Worm (Caenorhabditis elegans): ENCODE results near the gene C49F5.6.
A peak's percentile ranks its signal among the peaks of the same experiment; 100 is the strongest.

Gene C49F5.6

DNA sequence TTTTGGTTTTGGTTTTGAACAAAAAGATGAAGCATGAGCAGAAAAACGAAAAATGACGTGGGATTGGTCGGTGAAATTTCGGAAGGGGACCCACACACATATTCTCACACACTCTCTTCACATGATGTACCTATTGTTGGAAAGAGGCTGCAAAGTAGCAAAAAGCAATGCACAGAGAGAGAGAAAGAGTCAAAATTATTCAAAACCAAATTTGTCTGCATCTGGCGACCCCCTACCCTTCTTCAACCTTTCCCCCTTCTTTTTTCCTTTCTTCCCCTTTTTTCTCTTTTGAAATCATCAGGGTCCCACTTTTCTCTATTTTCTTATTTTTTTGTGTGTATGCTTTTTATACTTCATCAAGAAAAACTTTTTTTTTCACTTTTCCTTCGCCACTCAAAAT, 33.3 kb downstream of the C49F5.6 start:
- TF ChIP-seq unc-55 (GFP tag; optimal IDR thresholded peaks at IDR 0.05) (peak; percentile 20), nhr-6 (tag; optimal IDR thresholded peaks at IDR 0.05) (no peak), nhr-77 (tag; optimal IDR thresholded peaks at IDR 0.05) (no peak), lin-13 (GFP tag; optimal IDR thresholded peaks at IDR 0.05) (no peak), mbf-1 (tag; optimal IDR thresholded peaks at IDR 0.05) (no peak), nhr-21 (tag; optimal IDR thresholded peaks at IDR 0.05) (no peak)

DNA sequence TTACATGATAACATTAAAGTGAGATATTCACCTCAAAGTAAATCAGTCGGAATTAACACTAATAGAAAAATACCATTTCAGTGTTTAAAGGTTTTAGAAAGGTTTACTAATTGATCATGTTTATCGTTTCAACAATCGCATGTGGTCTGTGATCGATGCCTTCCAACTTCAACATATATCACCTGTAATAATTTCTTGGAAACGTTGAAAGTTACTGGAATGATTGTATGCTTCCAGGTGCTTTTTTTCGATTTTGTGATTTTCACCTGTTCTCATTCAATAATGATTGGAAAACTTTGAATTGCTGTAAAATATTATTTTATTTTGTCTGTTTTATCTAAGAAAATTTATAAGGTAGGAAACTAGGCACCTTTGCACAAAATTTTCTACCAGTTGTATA, 34.4 kb downstream of the C49F5.6 start:
- no peak for TF ChIP-seq lsy-2 (tag; optimal IDR thresholded peaks at IDR 0.05)
- TF ChIP-seq ztf-11 (tag; optimal IDR thresholded peaks at IDR 0.05) = no peak
- TF ChIP-seq ztf-1 (GFP tag; conservative IDR thresholded peaks at IDR 0.05) = no peak
- TF ChIP-seq peb-1 (tag; optimal IDR thresholded peaks at IDR 0.05) = no peak
- TF ChIP-seq F13H6.1 (tag; optimal IDR thresholded peaks at IDR 0.05) = no peak
- no peak for TF ChIP-seq gmeb-1 (tag; optimal IDR thresholded peaks at IDR 0.05)
- TF ChIP-seq lin-11 (tag; optimal IDR thresholded peaks at IDR 0.05) = no peak
- TF ChIP-seq aly-2 (tag; optimal IDR thresholded peaks at IDR 0.05) = no peak
- no peak for TF ChIP-seq lin-39 (tag; optimal IDR thresholded peaks at IDR 0.05)
- TF ChIP-seq nhr-12 (tag; optimal IDR thresholded peaks at IDR 0.05) = no peak
- TF ChIP-seq sma-9 (GFP tag; optimal IDR thresholded peaks at IDR 0.05) = no peak
- TF ChIP-seq sma-9 (tag; optimal IDR thresholded peaks at IDR 0.05) = no peak
- no peak for TF ChIP-seq fos-1 (tag; optimal IDR thresholded peaks at IDR 0.05)
- no peak for TF ChIP-seq blmp-1 (tag; optimal IDR thresholded peaks at IDR 0.05; ENCODE audit: insufficient read depth)
- no peak for TF ChIP-seq elt-1 (tag; optimal IDR thresholded peaks at IDR 0.05)
- TF ChIP-seq lin-13 (GFP tag; optimal IDR thresholded peaks at IDR 0.05) = no peak
- no peak for TF ChIP-seq ZK546.5 (tag; optimal IDR thresholded peaks at IDR 0.05)

DNA sequence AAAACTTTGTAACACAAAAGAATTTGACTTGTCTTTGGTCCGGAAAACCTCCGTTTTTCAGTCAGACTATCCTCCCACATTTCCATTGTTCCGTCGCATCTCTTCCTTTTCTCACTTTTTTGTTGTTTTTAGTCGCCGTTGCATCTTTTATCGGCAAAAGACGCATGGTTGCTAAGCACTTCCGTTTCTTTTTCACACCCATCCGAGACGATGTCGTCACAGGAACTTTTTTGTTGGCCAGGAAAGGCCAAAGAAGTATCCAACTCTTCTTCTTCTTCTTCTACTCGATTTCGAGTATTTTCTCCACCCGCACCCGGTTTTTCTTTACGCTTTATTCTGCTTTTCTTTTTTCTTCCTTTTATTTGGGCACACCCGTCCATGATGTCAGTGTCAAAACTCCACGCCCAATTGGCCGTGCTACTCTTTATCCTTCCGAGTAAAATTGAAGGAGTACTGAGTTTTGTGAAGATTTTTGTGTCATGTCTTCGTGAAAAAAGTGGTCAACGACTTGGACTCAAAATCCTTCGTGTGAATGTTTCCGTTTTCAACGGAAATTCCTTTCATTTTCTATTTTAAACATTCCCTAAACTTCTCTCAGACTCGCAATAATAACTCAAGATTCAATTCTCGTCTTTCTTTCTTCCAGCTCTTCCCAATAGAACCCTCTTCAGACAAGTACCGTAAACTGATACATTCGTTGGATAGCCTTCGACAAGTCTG, 37.1 kb downstream of the C49F5.6 start, which contains the start of gene B0198.2:
Gene B0198.2, plus strand, starts transcription at position 670 of the 720 bp plus-strand sequence.
- TF ChIP-seq egl-27 (tag; optimal IDR thresholded peaks at IDR 0.05) (no peak), nhr-25 (tag; optimal IDR thresholded peaks at IDR 0.05) (no peak), zag-1 (tag; optimal IDR thresholded peaks at IDR 0.05) (no peak), elt-1 (tag; optimal IDR thresholded peaks at IDR 0.05) (no peak), mdl-1 (tag; optimal IDR thresholded peaks at IDR 0.05) (no peak), skn-1 (tag; optimal IDR thresholded peaks at IDR 0.05) (no peak), lsy-2 (tag; optimal IDR thresholded peaks at IDR 0.05) (no peak), dmd-4 (tag; optimal IDR thresholded peaks at IDR 0.05) (no peak), nhr-21 (tag; optimal IDR thresholded peaks at IDR 0.05) (no peak), fos-1 (tag; optimal IDR thresholded peaks at IDR 0.05) (no peak), ztf-4 (tag; optimal IDR thresholded peaks at IDR 0.05) (no peak), ceh-16 (tag; optimal IDR thresholded peaks at IDR 0.05) (no peak), ztf-1 (GFP tag; conservative IDR thresholded peaks at IDR 0.05) (no peak), nhr-12 (tag; optimal IDR thresholded peaks at IDR 0.05) (no peak)

DNA sequence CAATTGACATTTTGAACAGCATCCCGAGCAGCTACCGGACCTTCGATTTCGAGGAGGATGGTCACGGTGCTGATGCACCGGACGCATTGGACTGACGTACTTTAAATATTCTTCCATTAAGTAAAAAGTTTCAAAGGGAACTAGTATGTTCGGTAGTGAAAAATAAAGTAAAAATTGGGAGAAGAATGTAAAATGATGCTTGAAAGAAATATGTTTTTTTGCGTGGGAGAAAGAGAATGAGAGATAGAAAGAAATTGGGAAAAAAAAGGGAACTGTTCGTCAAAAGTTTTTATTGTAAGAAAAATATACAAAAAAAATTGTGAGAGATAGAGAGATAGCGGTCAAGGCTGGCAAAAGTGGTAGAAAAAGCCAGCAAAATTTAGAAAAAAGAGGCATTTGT, 45.8 kb downstream of the C49F5.6 start, which contains the start of gene tsp-20:
Gene tsp-20, minus strand, starts transcription at position 101 of the 400 bp plus-strand sequence.
- TF ChIP-seq nhr-21 (tag; optimal IDR thresholded peaks at IDR 0.05) = no peak
- TF ChIP-seq gmeb-1 (tag; optimal IDR thresholded peaks at IDR 0.05) = no peak
- no peak for TF ChIP-seq ama-1 (optimal IDR thresholded peaks at IDR 0.05)
- no peak for TF ChIP-seq unc-62 (GFP tag; optimal IDR thresholded peaks at IDR 0.05)
- no peak for TF ChIP-seq nhr-25 (tag; optimal IDR thresholded peaks at IDR 0.05)
- TF ChIP-seq elt-1 (tag; optimal IDR thresholded peaks at IDR 0.05) = no peak
- no peak for TF ChIP-seq lsy-2 (tag; optimal IDR thresholded peaks at IDR 0.05)
- no peak for TF ChIP-seq crh-2 (tag; optimal IDR thresholded peaks at IDR 0.05)
- no peak for TF ChIP-seq nhr-23 (tag; optimal IDR thresholded peaks at IDR 0.05)
- no peak for TF ChIP-seq unc-55 (GFP tag; optimal IDR thresholded peaks at IDR 0.05)
- no peak for TF ChIP-seq C34F6.9 (tag; optimal IDR thresholded peaks at IDR 0.05)
- TF ChIP-seq egl-27 (tag; optimal IDR thresholded peaks at IDR 0.05) = no peak
- TF ChIP-seq R02D3.7 (tag; optimal IDR thresholded peaks at IDR 0.05) = no peak
- no peak for TF ChIP-seq elt-3 (tag; optimal IDR thresholded peaks at IDR 0.05)

Data from whole organism, L2 larva.